Worm (Caenorhabditis elegans) whole organism, mixed stage, embryonic: ENCODE data around the gene W01G7.4.

Source experiments
- lin-13 ChIP-seq: fragments of 150-350 bp; optimal IDR thresholded peaks from 2 replicates; lab custom pipeline; 2014; ENCODE audit warnings: missing biosample characterization, missing genetic modification characterization
- lin-32 ChIP-seq: fragments of 200-800 bp; sonication (Bioruptor generic); optimal IDR thresholded peaks from 2 replicates; lab custom pipeline; 2018; ENCODE audit warnings: mild to moderate bottlenecking, missing genetic modification characterization, missing compliant biosample characterization
- nhr-12 ChIP-seq: fragments of 150-350 bp; optimal IDR thresholded peaks from 2 replicates; lab custom pipeline; 2014; ENCODE audit warnings: missing biosample characterization, missing genetic modification characterization
- nhr-28 ChIP-seq: fragments of 150-350 bp; optimal IDR thresholded peaks from 2 replicates; lab custom pipeline; 2014; ENCODE audit warnings: missing biosample characterization, missing genetic modification characterization
- pha-4 ChIP-seq: fragments of 150-350 bp; optimal IDR thresholded peaks from 2 replicates; lab custom pipeline; 2018; ENCODE audit warnings: missing biosample characterization, missing genetic modification reagents, missing genetic modification characterization
- snpc-4 ChIP-seq: fragments of 150-350 bp; optimal IDR thresholded peaks from 2 replicates; lab custom pipeline; 2014; ENCODE audit warnings: missing biosample characterization, missing genetic modification characterization
- sptf-1 ChIP-seq: sonication (generic microtip); optimal IDR thresholded peaks from 2 replicates; lab custom pipeline; 2017; ENCODE audit warnings: mild to moderate bottlenecking, missing genetic modification characterization, moderate library complexity, missing compliant biosample characterization
- ztf-11 ChIP-seq: fragments of 150-350 bp; optimal IDR thresholded peaks from 2 replicates; lab custom pipeline; 2014; ENCODE audit warnings: missing biosample characterization, missing genetic modification characterization

- no peak for TF ChIP-seq nhr-12 (tag; lab: Kevin White, UChicago)
- no peak for TF ChIP-seq snpc-4
- no peak for TF ChIP-seq nhr-28 (tag; lab: Kevin White, UChicago)
- no peak for TF ChIP-seq ztf-11 (tag; lab: Kevin White, UChicago)
- no peak for TF ChIP-seq pha-4 (tag; lab: Kevin White, UChicago)
- TF ChIP-seq lin-13 (tag; lab: Kevin White, UChicago), result no peak
- TF ChIP-seq sptf-1 (tag; lab: Kevin White, UChicago), result no peak
- no peak for TF ChIP-seq lin-32 (GFP tag; lab: Kevin White, UChicago)
Observed at ce11 chrII:14044199-14044598, 16.3 kb upstream of the W01G7.4 start.
